Fruit fly (Drosophila melanogaster) whole organism, pupa: ENCODE results near the gene ems.

Source experiments
- CG10348 ChIP-seq: fragments of 200-800 bp; sonication (Bioruptor generic); IDR thresholded peaks from 2 replicates; pipeline ENCODE4 v1.3.6; 2022; ENCODE audit warnings: missing biosample characterization, missing genetic modification characterization
- CG12605 ChIP-seq: fragments of 200-800 bp; sonication (Bioruptor generic); IDR thresholded peaks from 2 replicates; pipeline ENCODE4 v1.3.6; 2022; ENCODE audit warnings: missing biosample characterization, missing genetic modification characterization
- CG13204 ChIP-seq: fragments of 200-800 bp; sonication (Bioruptor generic); optimal IDR thresholded peaks from 2 replicates; lab custom pipeline; 2018; ENCODE audit warnings: missing biosample characterization, mild to moderate bottlenecking, missing genetic modification characterization, moderate library complexity
- CG14655 ChIP-seq: fragments of 200-800 bp; sonication (Bioruptor generic); optimal IDR thresholded peaks from 3 replicates; lab custom pipeline; 2017; ENCODE audit warnings: mild to moderate bottlenecking, missing biosample characterization, missing genetic modification reagents, missing genetic modification characterization
- CG15710 ChIP-seq: fragments of 200-800 bp; sonication (Bioruptor generic); optimal IDR thresholded peaks from 2 replicates; lab custom pipeline; 2018; ENCODE audit warnings: missing biosample characterization, mild to moderate bottlenecking, missing genetic modification characterization, moderate library complexity
- CG17806 ChIP-seq: fragments of 200-800 bp; sonication (Bioruptor generic); optimal IDR thresholded peaks from 2 replicates; lab custom pipeline; 2018; ENCODE audit warnings: missing biosample characterization, mild to moderate bottlenecking, missing genetic modification characterization, moderate library complexity
- CG32121 ChIP-seq: fragments of 200-800 bp; sonication (Bioruptor generic); IDR thresholded peaks from 2 replicates; pipeline ENCODE4 v1.3.6; 2022; ENCODE audit warnings: missing biosample characterization, missing genetic modification characterization
- CG34367 ChIP-seq: fragments of 200-800 bp; sonication (Bioruptor generic); optimal IDR thresholded peaks from 2 replicates; lab custom pipeline; 2018; ENCODE audit warnings: missing biosample characterization, mild to moderate bottlenecking, missing genetic modification characterization
- CG4496 ChIP-seq: fragments of 200-800 bp; sonication (Bioruptor generic); IDR thresholded peaks from 3 replicates; pipeline ENCODE4 v1.3.6; 2022; ENCODE audit warnings: missing biosample characterization, missing genetic modification characterization
- CG8159 ChIP-seq: fragments of 200-800 bp; sonication (Bioruptor generic); optimal IDR thresholded peaks from 3 replicates; lab custom pipeline; 2018; ENCODE audit warnings: missing biosample characterization, mild to moderate bottlenecking, missing genetic modification characterization, moderate library complexity
- CG8301 ChIP-seq: fragments of 200-800 bp; sonication (Bioruptor generic); optimal IDR thresholded peaks from 2 replicates; lab custom pipeline; 2018; ENCODE audit warnings: missing biosample characterization, mild to moderate bottlenecking, missing genetic modification characterization
- CG9948 ChIP-seq: fragments of 200-800 bp; sonication (Bioruptor generic); optimal IDR thresholded peaks from 2 replicates; lab custom pipeline; 2018; ENCODE audit warnings: missing biosample characterization, mild to moderate bottlenecking, missing genetic modification characterization, moderate library complexity
- D1 ChIP-seq: fragments of 200-800 bp; sonication (Bioruptor generic); optimal IDR thresholded peaks from 2 replicates; lab custom pipeline; 2018; ENCODE audit warnings: missing biosample characterization, mild to moderate bottlenecking, missing genetic modification characterization, moderate library complexity
- EcR ChIP-seq: fragments of 200-800 bp; sonication (Bioruptor generic); optimal IDR thresholded peaks from 3 replicates; lab custom pipeline; 2019; ENCODE audit warnings: missing biosample characterization, missing genetic modification characterization, mild to moderate bottlenecking, moderate library complexity, missing genetic modification reagents
- Ets98B ChIP-seq: fragments of 200-800 bp; sonication (Bioruptor generic); IDR thresholded peaks from 2 replicates; pipeline ENCODE4 v1.3.6; 2022; ENCODE audit warnings: missing biosample characterization, missing genetic modification characterization
- Pif1A ChIP-seq: fragments of 200-800 bp; sonication (Bioruptor generic); optimal IDR thresholded peaks from 3 replicates; lab custom pipeline; 2016; ENCODE audit warnings: missing biosample characterization, missing genetic modification characterization
- Pif1B ChIP-seq: fragments of 200-800 bp; sonication (Bioruptor generic); optimal IDR thresholded peaks from 3 replicates; lab custom pipeline; 2016; ENCODE audit warnings: missing biosample characterization, missing genetic modification characterization
- Snoo ChIP-seq: fragments of 200-800 bp; sonication (Bioruptor generic); optimal IDR thresholded peaks from 3 replicates; lab custom pipeline; 2017; ENCODE audit warnings: missing biosample characterization, mild to moderate bottlenecking, missing genetic modification characterization, inconsistent platforms
- fd96Ca ChIP-seq: fragments of 200-800 bp; sonication (Bioruptor generic); IDR thresholded peaks from 3 replicates; pipeline ENCODE4 v1.3.6; 2022; ENCODE audit warnings: missing biosample characterization, missing genetic modification characterization
- gl ChIP-seq: fragments of 200-800 bp; sonication (Bioruptor generic); optimal IDR thresholded peaks from 2 replicates; lab custom pipeline; 2018; ENCODE audit warnings: missing biosample characterization, mild to moderate bottlenecking, missing genetic modification characterization
- rn ChIP-seq: fragments of 200-800 bp; sonication (Bioruptor generic); IDR thresholded peaks from 2 replicates; pipeline ENCODE4 v1.3.6; 2022; ENCODE audit warnings: missing biosample characterization, missing genetic modification characterization

Gene ems

dm6 chr3R:13887812-13888211 is 13.8 kb upstream of the ems start:
- TF ChIP-seq CG12605 (GFP tag; lab: Robert Waterston, UW) (no peak), CG4496 (GFP tag; lab: Robert Waterston, UW) (no peak), CG14655 (no peak), CG13204 (GFP tag; lab: Kevin White, UChicago) (no peak)

dm6 chr3R:13888332-13888731 is 13.3 kb upstream of the ems start:
- TF ChIP-seq Ets98B (GFP tag; lab: Robert Waterston, UW) = no peak
- no peak for TF ChIP-seq gl
- no peak for TF ChIP-seq CG34367 (tag; lab: Kevin White, UChicago)
- TF ChIP-seq D1 = no peak
- TF ChIP-seq CG12605 (GFP tag; lab: Robert Waterston, UW) = no peak
- no peak for TF ChIP-seq CG8159
- no peak for TF ChIP-seq CG14655
- TF ChIP-seq Pif1B (GFP tag; lab: Kevin White, UChicago) = no peak
- no peak for TF ChIP-seq CG9948
- TF ChIP-seq fd96Ca (GFP tag; lab: Robert Waterston, UW) = no peak
- TF ChIP-seq CG17806 (tag; lab: Kevin White, UChicago) = no peak
- TF ChIP-seq CG8301 = no peak
- TF ChIP-seq CG10348 (GFP tag; lab: Robert Waterston, UW) = no peak
- TF ChIP-seq rn = no peak
- no peak for TF ChIP-seq CG13204 (GFP tag; lab: Kevin White, UChicago)
- TF ChIP-seq EcR = no peak
- no peak for TF ChIP-seq CG4496 (GFP tag; lab: Robert Waterston, UW)
- no peak for TF ChIP-seq CG32121 (GFP tag; lab: Robert Waterston, UW)
- TF ChIP-seq CG15710 (tag; lab: Kevin White, UChicago) = no peak

- no peak for TF ChIP-seq CG8301
- no peak for TF ChIP-seq CG14655
- no peak for TF ChIP-seq D1
- TF ChIP-seq CG9948 = no peak
- no peak for TF ChIP-seq CG12605 (GFP tag; lab: Robert Waterston, UW)
- no peak for TF ChIP-seq CG17806 (tag; lab: Kevin White, UChicago)
- no peak for TF ChIP-seq CG10348 (GFP tag; lab: Robert Waterston, UW)
- TF ChIP-seq CG34367 (tag; lab: Kevin White, UChicago) = no peak
- TF ChIP-seq CG15710 (tag; lab: Kevin White, UChicago) = no peak
- TF ChIP-seq Pif1A (GFP tag; lab: Kevin White, UChicago) = no peak
- TF ChIP-seq fd96Ca (GFP tag; lab: Robert Waterston, UW) = no peak
- TF ChIP-seq CG32121 (GFP tag; lab: Robert Waterston, UW) = no peak
- TF ChIP-seq EcR = no peak
- TF ChIP-seq CG13204 (GFP tag; lab: Kevin White, UChicago) = no peak
- no peak for TF ChIP-seq Pif1B (GFP tag; lab: Kevin White, UChicago)
- no peak for TF ChIP-seq Snoo (tag; lab: Kevin White, UChicago)
- no peak for TF ChIP-seq CG8159
- TF ChIP-seq, all 21 proteins: peak for 0
These were observed 8.8 kb upstream of the ems start for dm6 chr3R:13892870-13893269.

dm6 chr3R:13894756-13895155 is 6.9 kb upstream of the ems start:
- TF ChIP-seq CG14655 (no peak), Snoo (tag; lab: Kevin White, UChicago) (no peak), CG34367 (tag; lab: Kevin White, UChicago) (no peak), CG9948 (no peak), gl (no peak), Pif1B (GFP tag; lab: Kevin White, UChicago) (no peak), CG32121 (GFP tag; lab: Robert Waterston, UW) (no peak), CG4496 (GFP tag; lab: Robert Waterston, UW) (no peak), fd96Ca (GFP tag; lab: Robert Waterston, UW) (no peak), Ets98B (GFP tag; lab: Robert Waterston, UW) (no peak), CG13204 (GFP tag; lab: Kevin White, UChicago) (no peak), CG8301 (no peak), CG17806 (tag; lab: Kevin White, UChicago) (no peak), D1 (no peak), EcR (no peak), Pif1A (GFP tag; lab: Kevin White, UChicago) (no peak), rn (no peak), CG8159 (no peak)

- TF ChIP-seq D1 = no peak
- TF ChIP-seq Snoo (tag; lab: Kevin White, UChicago) = no peak
- no peak for TF ChIP-seq CG15710 (tag; lab: Kevin White, UChicago)
- no peak for TF ChIP-seq fd96Ca (GFP tag; lab: Robert Waterston, UW)
- TF ChIP-seq CG17806 (tag; lab: Kevin White, UChicago) = no peak
- no peak for TF ChIP-seq CG34367 (tag; lab: Kevin White, UChicago)
- TF ChIP-seq CG12605 (GFP tag; lab: Robert Waterston, UW) = no peak
- TF ChIP-seq, all 21 proteins: peak for 0
These were observed 6.1 kb upstream of the ems start for dm6 chr3R:13895602-13896001.

- no peak for TF ChIP-seq Snoo (tag; lab: Kevin White, UChicago)
- TF ChIP-seq Pif1A (GFP tag; lab: Kevin White, UChicago) = no peak
- TF ChIP-seq gl = no peak
- no peak for TF ChIP-seq CG8159
- no peak for TF ChIP-seq CG15710 (tag; lab: Kevin White, UChicago)
- no peak for TF ChIP-seq CG32121 (GFP tag; lab: Robert Waterston, UW)
- no peak for TF ChIP-seq rn
- TF ChIP-seq CG8301 = no peak
- no peak for TF ChIP-seq EcR
- no peak for TF ChIP-seq CG4496 (GFP tag; lab: Robert Waterston, UW)
- no peak for TF ChIP-seq Ets98B (GFP tag; lab: Robert Waterston, UW)
- no peak for TF ChIP-seq CG14655
- no peak for TF ChIP-seq CG12605 (GFP tag; lab: Robert Waterston, UW)
- no peak for TF ChIP-seq CG34367 (tag; lab: Kevin White, UChicago)
These were observed 4.8 kb upstream of the ems start for dm6 chr3R:13896854-13897253.
